Fruit fly (Drosophila melanogaster): ENCODE data around the gene Dfd.

DNA sequence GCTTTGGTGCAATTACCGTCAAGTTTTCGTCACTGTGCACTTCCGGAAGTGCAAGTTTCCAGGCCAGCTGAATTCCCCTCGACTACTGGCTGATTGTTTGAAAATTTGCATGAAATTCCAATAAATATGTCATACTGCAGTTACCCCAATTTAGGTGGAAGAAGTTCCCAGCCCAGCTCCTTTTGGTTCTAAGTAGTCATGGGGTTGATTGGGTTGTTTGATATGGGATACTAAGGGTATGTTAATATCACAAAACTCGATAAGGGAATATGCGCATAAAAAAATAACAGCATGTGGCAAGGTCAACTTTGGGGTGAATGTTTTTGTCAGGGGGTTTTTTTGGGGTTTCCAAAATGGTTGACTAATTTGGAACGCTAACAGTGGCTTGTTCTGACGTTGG is 21.6 kb downstream of the Dfd start:
- TF ChIP-seq CG6792 (GFP tag; optimal IDR thresholded peaks at IDR 0.05) = no peak
- TF ChIP-seq pdm3 (GFP tag; optimal IDR thresholded peaks at IDR 0.05) = no peak
- TF ChIP-seq CG11294 (GFP tag; IDR thresholded peaks at IDR 0.05) = no peak
- no peak for TF ChIP-seq ss (GFP tag; optimal IDR thresholded peaks at IDR 0.05)
- no peak for TF ChIP-seq Lpt (GFP tag; optimal IDR thresholded peaks at IDR 0.05)
- TF ChIP-seq Hr38 (GFP tag; optimal IDR thresholded peaks at IDR 0.05) = no peak
- no peak for TF ChIP-seq CG32006 (GFP tag; optimal IDR thresholded peaks at IDR 0.05)
- no peak for TF ChIP-seq CG8119 (GFP tag; IDR thresholded peaks at IDR 0.05)
- no peak for TF ChIP-seq CG16779 (tag; optimal IDR thresholded peaks at IDR 0.05)
- no peak for TF ChIP-seq cyc (GFP tag; optimal IDR thresholded peaks at IDR 0.05)
- no peak for TF ChIP-seq CG10669 (GFP tag; optimal IDR thresholded peaks at IDR 0.05)
- TF ChIP-seq CG6854 (GFP tag; optimal IDR thresholded peaks at IDR 0.05) = no peak
- TF ChIP-seq dsx (GFP tag; optimal IDR thresholded peaks at IDR 0.05; ENCODE audit: poor library complexity, severe bottlenecking) = no peak
